Worm (Caenorhabditis elegans): Measurements from ENCODE around the gene xrn-1.

DNA sequence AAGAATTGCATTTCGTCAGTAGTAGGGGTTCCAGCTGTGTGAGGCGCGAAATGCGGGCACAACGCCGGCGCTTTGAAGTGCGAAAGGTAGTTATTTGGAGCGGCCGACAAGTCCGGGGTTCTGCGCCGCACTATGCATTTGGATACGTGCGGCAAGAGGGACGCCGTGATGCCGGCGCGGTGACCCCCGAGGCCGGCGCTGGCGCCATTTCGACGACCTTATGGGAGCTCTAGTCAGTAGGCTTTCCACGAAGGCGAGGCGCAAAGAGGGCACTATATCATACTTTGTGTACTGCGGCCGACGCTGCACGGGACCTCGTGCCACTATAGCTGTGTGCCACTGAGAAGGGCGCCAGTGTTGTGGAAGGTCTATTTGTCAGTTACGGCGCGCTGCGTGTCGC lies 28.1 kb downstream of the xrn-1 start:
- no peak for TF ChIP-seq tbx-11 (GFP tag; IDR thresholded peaks at IDR 0.05)
- no peak for TF ChIP-seq B0310.2 (tag; optimal IDR thresholded peaks at IDR 0.05)
- no peak for TF ChIP-seq tra-4 (tag; optimal IDR thresholded peaks at IDR 0.05)
- no peak for TF ChIP-seq hnd-1 (tag; optimal IDR thresholded peaks at IDR 0.05)
- no peak for TF ChIP-seq scrt-1 (GFP tag; IDR thresholded peaks at IDR 0.05)
- TF ChIP-seq flt-1 (GFP tag; IDR thresholded peaks at IDR 0.05) = no peak
- no peak for TF ChIP-seq ama-1 (optimal IDR thresholded peaks at IDR 0.05)
- TF ChIP-seq tbx-37 (GFP tag; conservative IDR thresholded peaks at IDR 0.05) = no peak
- no peak for TF ChIP-seq hmg-4 (GFP tag; optimal IDR thresholded peaks at IDR 0.05)
- TF ChIP-seq pes-1 (GFP tag; IDR thresholded peaks at IDR 0.05) = no peak
- TF ChIP-seq ceh-13 (GFP tag; optimal IDR thresholded peaks at IDR 0.05) = no peak
- peak; percentile 42 for TF ChIP-seq aly-1 (tag; optimal IDR thresholded peaks at IDR 0.05)
- TF ChIP-seq F13C5.2 (tag; optimal IDR thresholded peaks at IDR 0.05) = no peak
- TF ChIP-seq ceh-36 (tag; optimal IDR thresholded peaks at IDR 0.05) = no peak
